Fruit fly (Drosophila melanogaster): ENCODE measurements around the gene CG6290.

The CG6290 gene

dm6 chrX:18452717-18453116, 15.4 kb downstream of the CG6290 start:
- TF ChIP-seq CG8478 (optimal IDR thresholded peaks at IDR 0.05) (no peak), CTCF (optimal IDR thresholded peaks at IDR 0.05) (no peak)

- no peak for TF ChIP-seq CTCF (optimal IDR thresholded peaks at IDR 0.05)
- no peak for TF ChIP-seq CG8478 (optimal IDR thresholded peaks at IDR 0.05)
These were observed 23.0 kb downstream of the CG6290 start, which contains the start of gene CG43843 for dm6 chrX:18460318-18460717. CG43843 (minus strand) TSS chrX:18460418.

dm6 chrX:18467881-18468280, 30.6 kb downstream of the CG6290 start:
- TF ChIP-seq CTCF (optimal IDR thresholded peaks at IDR 0.05) (no peak), CG8478 (optimal IDR thresholded peaks at IDR 0.05) (no peak)

- TF ChIP-seq CTCF (optimal IDR thresholded peaks at IDR 0.05): no peak
- TF ChIP-seq CG8478 (optimal IDR thresholded peaks at IDR 0.05): no peak
These were observed 42.2 kb downstream of the CG6290 start, which contains the start of gene CG32547 for dm6 chrX:18479307-18480134. CG32547 (minus strand) TSS chrX:18479487.

dm6 chrX:18482537-18482936, 45.2 kb downstream of the CG6290 start:
- no peak for TF ChIP-seq CG8478 (optimal IDR thresholded peaks at IDR 0.05)
- no peak for TF ChIP-seq CTCF (optimal IDR thresholded peaks at IDR 0.05)

dm6 chrX:18483261-18484218, 46.2 kb downstream of the CG6290 start, which contains the start of gene Hayan:
Hayan (minus strand) TSS chrX:18483772.
- TF ChIP-seq CG8478 (optimal IDR thresholded peaks at IDR 0.05): no peak
- TF ChIP-seq CTCF (optimal IDR thresholded peaks at IDR 0.05): no peak

- no peak for TF ChIP-seq CTCF (optimal IDR thresholded peaks at IDR 0.05)
- no peak for TF ChIP-seq CG8478 (optimal IDR thresholded peaks at IDR 0.05)
These were observed 49.2 kb downstream of the CG6290 start, which contains the start of gene psh for dm6 chrX:18486356-18487059. psh (minus strand) TSS chrX:18486921.
